Fruit fly (Drosophila melanogaster) whole organism, embryonic: Measurements from ENCODE around the gene CG44090.

Experiments
- Atf6 ChIP-seq: fragments of 200-800 bp; sonication (Bioruptor generic); IDR thresholded peaks from 2 replicates; pipeline ENCODE4 v1.3.6; 2022; ENCODE audit warnings: missing biosample characterization, missing genetic modification characterization
- B-H2 ChIP-seq: fragments of 200-800 bp; sonication (Bioruptor generic); optimal IDR thresholded peaks from 2 replicates; lab custom pipeline; 2018; ENCODE audit warnings: missing biosample characterization, mild to moderate bottlenecking, missing genetic modification characterization
- BEAF-32 ChIP-seq: fragments of 200-800 bp; sonication (Bioruptor generic); optimal IDR thresholded peaks from 3 replicates; lab custom pipeline; 2017; ENCODE audit warnings: missing biosample characterization, missing genetic modification characterization, mild to moderate bottlenecking, moderate library complexity, missing genetic modification reagents
- CG11695 ChIP-seq: fragments of 200-800 bp; sonication (Bioruptor generic); IDR thresholded peaks from 3 replicates; pipeline ENCODE4 v1.3.6; 2022; ENCODE audit warnings: missing biosample characterization, missing genetic modification characterization
- CG12071 ChIP-seq: fragments of 200-800 bp; sonication (Bioruptor generic); optimal IDR thresholded peaks from 3 replicates; lab custom pipeline; 2018; ENCODE audit warnings: missing biosample characterization, mild to moderate bottlenecking, missing genetic modification characterization
- CG12104 ChIP-seq: fragments of 200-800 bp; sonication (Bioruptor generic); optimal IDR thresholded peaks from 3 replicates; lab custom pipeline; 2016; ENCODE audit warnings: missing biosample characterization, missing genetic modification characterization
- CG2678 ChIP-seq: fragments of 200-800 bp; sonication (Bioruptor generic); optimal IDR thresholded peaks from 3 replicates; lab custom pipeline; 2019; ENCODE audit warnings: missing biosample characterization, mild to moderate bottlenecking, missing genetic modification characterization, moderate library complexity
- CG2712 ChIP-seq: fragments of 200-800 bp; optimal IDR thresholded peaks from 3 replicates; lab custom pipeline; 2019; ENCODE audit warnings: missing biosample characterization, mild to moderate bottlenecking, missing genetic modification characterization, moderate library complexity
- CG32767 ChIP-seq: fragments of 200-800 bp; sonication (Bioruptor generic); IDR thresholded peaks from 2 replicates; pipeline ENCODE4 v1.3.6; 2022; ENCODE audit warnings: missing biosample characterization, missing genetic modification characterization
- CG32772 ChIP-seq: fragments of 200-800 bp; sonication (Bioruptor generic); IDR thresholded peaks from 2 replicates; pipeline ENCODE4 v1.3.6; 2022; ENCODE audit warnings: missing biosample characterization, missing genetic modification characterization
- CG3281 ChIP-seq: fragments of 200-800 bp; sonication (Bioruptor generic); optimal IDR thresholded peaks from 3 replicates; lab custom pipeline; 2017; ENCODE audit warnings: missing biosample characterization, mild to moderate bottlenecking, missing genetic modification characterization
- CG33213 ChIP-seq: fragments of 200-800 bp; sonication (Bioruptor generic); optimal IDR thresholded peaks from 3 replicates; lab custom pipeline; 2016; ENCODE audit warnings: missing biosample characterization, missing genetic modification characterization
- CG33557 ChIP-seq: fragments of 200-800 bp; sonication (Bioruptor generic); optimal IDR thresholded peaks from 2 replicates; lab custom pipeline; 2019; ENCODE audit warnings: missing biosample characterization, mild to moderate bottlenecking, missing genetic modification characterization, moderate library complexity
- CG3407 ChIP-seq: fragments of 200-800 bp; sonication (Bioruptor generic); optimal IDR thresholded peaks from 2 replicates; lab custom pipeline; 2018; ENCODE audit warnings: missing biosample characterization, mild to moderate bottlenecking, missing genetic modification characterization
- CG3847 ChIP-seq: fragments of 200-800 bp; sonication (Bioruptor generic); IDR thresholded peaks from 2 replicates; pipeline ENCODE4 v1.3.6; 2022; ENCODE audit warnings: missing biosample characterization, missing genetic modification characterization
- CG4854 ChIP-seq: fragments of 200-800 bp; sonication (Bioruptor generic); optimal IDR thresholded peaks from 2 replicates; lab custom pipeline; 2016; ENCODE audit warnings: missing biosample characterization, missing genetic modification characterization, inconsistent platforms
- CG7556 ChIP-seq: fragments of 200-800 bp; sonication (Bioruptor generic); optimal IDR thresholded peaks from 2 replicates; lab custom pipeline; 2017; ENCODE audit warnings: missing biosample characterization, mild to moderate bottlenecking, missing genetic modification characterization
- CG8281 ChIP-seq: fragments of 200-800 bp; sonication (Bioruptor generic); optimal IDR thresholded peaks from 2 replicates; lab custom pipeline; 2018; ENCODE audit warnings: missing biosample characterization, mild to moderate bottlenecking, missing genetic modification characterization, moderate library complexity
- CG8290 ChIP-seq, 3 experiments: fragments of 200-800 bp; sonication (Bioruptor generic); optimal IDR thresholded peaks; 2 replicates each; lab custom pipeline; 2016 to 2019; ENCODE audit warnings: missing biosample characterization in 3 of 3, missing genetic modification characterization in 3 of 3, mild to moderate bottlenecking in 2 of 3, moderate library complexity in 1 of 3
- CG9797 ChIP-seq: fragments of 200-800 bp; sonication (Bioruptor generic); optimal IDR thresholded peaks from 3 replicates; lab custom pipeline; 2018; ENCODE audit warnings: missing biosample characterization, mild to moderate bottlenecking, missing genetic modification characterization
- Deaf1 ChIP-seq: fragments of 200-800 bp; optimal IDR thresholded peaks from 3 replicates; lab custom pipeline; 2019; ENCODE audit warnings: missing biosample characterization, mild to moderate bottlenecking, missing genetic modification characterization, moderate library complexity
- Dref ChIP-seq: fragments of 200-800 bp; sonication (Bioruptor generic); IDR thresholded peaks from 2 replicates; pipeline ENCODE4 v1.3.6; 2022; ENCODE audit warnings: missing biosample characterization, missing genetic modification characterization
- Hmr ChIP-seq: fragments of 200-800 bp; sonication (Bioruptor generic); optimal IDR thresholded peaks from 3 replicates; lab custom pipeline; 2017; ENCODE audit warnings: mild to moderate bottlenecking, missing biosample characterization, missing genetic modification reagents, missing genetic modification characterization
- Hr51 ChIP-seq, 2 experiments: fragments of 200-800 bp; sonication (Bioruptor generic); optimal IDR thresholded peaks; 2 replicates in 1 of 2; 3 replicates in 1 of 2; lab custom pipeline; 2016 to 2018; ENCODE audit warnings: missing biosample characterization in 2 of 2, missing genetic modification characterization in 2 of 2, mild to moderate bottlenecking in 1 of 2, moderate library complexity in 1 of 2
- Hsf ChIP-seq: fragments of 200-800 bp; sonication (Bioruptor generic); optimal IDR thresholded peaks from 3 replicates; lab custom pipeline; 2016; ENCODE audit warnings: missing biosample characterization, missing genetic modification characterization
- MTF-1 ChIP-seq: fragments of 200-800 bp; sonication (Bioruptor generic); optimal IDR thresholded peaks from 2 replicates; lab custom pipeline; 2018; ENCODE audit warnings: missing biosample characterization, mild to moderate bottlenecking, missing genetic modification characterization, borderline replicate concordance
- Myb ChIP-seq: fragments of 200-800 bp; sonication (Bioruptor generic); optimal IDR thresholded peaks from 2 replicates; lab custom pipeline; 2016; ENCODE audit warnings: missing biosample characterization, missing genetic modification characterization
- Oli ChIP-seq: fragments of 200-800 bp; sonication (Bioruptor generic); optimal IDR thresholded peaks from 2 replicates; lab custom pipeline; 2018; ENCODE audit warnings: missing biosample characterization, mild to moderate bottlenecking, missing genetic modification characterization, moderate library complexity
- Sin3A ChIP-seq: fragments of >200 bp; optimal IDR thresholded peaks from 2 replicates; lab custom pipeline; 2018
- Xrp1 ChIP-seq: fragments of 200-800 bp; sonication (Bioruptor generic); IDR thresholded peaks from 2 replicates; pipeline ENCODE4 v1.3.6; 2022; ENCODE audit warnings: missing biosample characterization, missing genetic modification characterization
- br ChIP-seq: fragments of >200 bp; optimal IDR thresholded peaks from 2 replicates; lab custom pipeline; 2017
- cato ChIP-seq: fragments of 200-800 bp; sonication (Bioruptor generic); optimal IDR thresholded peaks from 2 replicates; lab custom pipeline; 2016; ENCODE audit warnings: missing biosample characterization, missing genetic modification characterization, borderline replicate concordance
- cg ChIP-seq: fragments of 200-800 bp; sonication (Bioruptor generic); optimal IDR thresholded peaks from 3 replicates; lab custom pipeline; 2019; ENCODE audit warnings: missing biosample characterization, mild to moderate bottlenecking, missing genetic modification characterization, moderate library complexity
- exex ChIP-seq: fragments of 200-800 bp; sonication (Bioruptor generic); optimal IDR thresholded peaks from 4 replicates; lab custom pipeline; 2018; ENCODE audit warnings: missing biosample characterization, mild to moderate bottlenecking, missing genetic modification characterization, moderate library complexity
- grn ChIP-seq: fragments of 200-800 bp; sonication (Bioruptor generic); optimal IDR thresholded peaks from 3 replicates; lab custom pipeline; 2017; ENCODE audit warnings: missing biosample characterization, missing genetic modification characterization
- ind ChIP-seq: fragments of 200-800 bp; sonication (Bioruptor generic); optimal IDR thresholded peaks from 3 replicates; lab custom pipeline; 2016; ENCODE audit warnings: missing biosample characterization, missing genetic modification characterization
- jumu ChIP-seq: fragments of 200-800 bp; sonication (Bioruptor generic); optimal IDR thresholded peaks from 3 replicates; lab custom pipeline; 2016; ENCODE audit warnings: missing biosample characterization, missing genetic modification characterization
- lmd ChIP-seq: fragments of 200-800 bp; sonication (Bioruptor generic); IDR thresholded peaks from 2 replicates; pipeline ENCODE4 v1.3.6; 2022; ENCODE audit warnings: missing biosample characterization, missing genetic modification characterization
- luna ChIP-seq: fragments of 200-800 bp; sonication (Bioruptor generic); optimal IDR thresholded peaks from 2 replicates; lab custom pipeline; 2016; ENCODE audit warnings: missing biosample characterization, missing genetic modification characterization
- mirr ChIP-seq: fragments of 200-800 bp; sonication (Bioruptor generic); optimal IDR thresholded peaks from 3 replicates; lab custom pipeline; 2018; ENCODE audit warnings: missing biosample characterization, mild to moderate bottlenecking, missing genetic modification characterization
- nom ChIP-seq: fragments of 200-800 bp; sonication (Bioruptor generic); optimal IDR thresholded peaks from 2 replicates; lab custom pipeline; 2017; ENCODE audit warnings: missing biosample characterization, missing genetic modification characterization, mild to moderate bottlenecking, moderate library complexity, missing genetic modification reagents
- ranshi ChIP-seq: fragments of 200-800 bp; sonication (Bioruptor generic); IDR thresholded peaks from 2 replicates; pipeline ENCODE4 v1.3.6; 2022; ENCODE audit warnings: missing biosample characterization, missing genetic modification characterization
- repo ChIP-seq: fragments of 200-800 bp; sonication (Bioruptor generic); optimal IDR thresholded peaks from 2 replicates; lab custom pipeline; 2016; ENCODE audit warnings: missing biosample characterization, missing genetic modification characterization
- rib ChIP-seq: fragments of 200-800 bp; sonication (Bioruptor generic); IDR thresholded peaks from 2 replicates; pipeline ENCODE4 v1.3.6; 2022; ENCODE audit warnings: missing biosample characterization, missing genetic modification characterization
- ro ChIP-seq: fragments of 200-800 bp; sonication (Bioruptor generic); IDR thresholded peaks from 2 replicates; pipeline ENCODE4 v1.3.6; 2022; ENCODE audit warnings: missing biosample characterization, missing genetic modification characterization
- schlank ChIP-seq: fragments of 200-800 bp; sonication (Bioruptor generic); optimal IDR thresholded peaks from 2 replicates; lab custom pipeline; 2018; ENCODE audit warnings: missing biosample characterization, mild to moderate bottlenecking, missing genetic modification characterization
- seq ChIP-seq: fragments of 200-800 bp; sonication (Bioruptor generic); IDR thresholded peaks from 2 replicates; pipeline ENCODE4 v1.3.6; 2022; ENCODE audit warnings: missing biosample characterization, missing genetic modification characterization
- sima ChIP-seq: fragments of 200-800 bp; sonication (Bioruptor generic); optimal IDR thresholded peaks from 2 replicates; lab custom pipeline; 2016; ENCODE audit warnings: missing biosample characterization, missing genetic modification characterization
- slou ChIP-seq: fragments of 200-800 bp; sonication (Bioruptor generic); optimal IDR thresholded peaks from 3 replicates; lab custom pipeline; 2016; ENCODE audit warnings: missing biosample characterization, missing genetic modification characterization
- tx ChIP-seq: fragments of 200-800 bp; sonication (Bioruptor generic); optimal IDR thresholded peaks from 2 replicates; lab custom pipeline; 2016; ENCODE audit warnings: missing biosample characterization, missing genetic modification characterization

The CG44090 gene

dm6 chr3R:17391313-17391845 lies 42.9 kb downstream of the CG44090 start, which contains the start of the genes Brf and sds22 (continued):
- TF ChIP-seq Hmr (peak; percentile 94), ranshi (GFP tag; lab: Robert Waterston, UW) (peak; percentile 95), CG2678 (tag; lab: Kevin White, UChicago) (peak; percentile 96), Hr51 (GFP tag; optimal IDR thresholded peaks at IDR 0.05; lab: Kevin White, UChicago) (peak; percentile 92 to 95), nom (GFP tag; lab: Kevin White, UChicago) (peak; percentile 83), Dref (GFP tag; lab: Robert Waterston, UW) (peak; percentile 45), Atf6 (peak; percentile 93), CG8290 (GFP tag; optimal IDR thresholded peaks at IDR 0.05; lab: Kevin White, UChicago) (peak; percentile 96), CG8290 (tag; optimal IDR thresholded peaks at IDR 0.05; lab: Kevin White, UChicago) (peak; percentile 71 to 88), CG3407 (GFP tag; lab: Kevin White, UChicago) (peak; percentile 85), CG9797 (GFP tag; lab: Kevin White, UChicago) (peak; percentile 53), CG3281 (peak; percentile 94), sima (GFP tag; lab: Kevin White, UChicago) (peak; percentile 62), Deaf1 (tag; lab: Kevin White, UChicago) (peak; percentile 75), cg (GFP tag; lab: Kevin White, UChicago) (no peak), Sin3A (lab: Kevin White, UChicago) (peak; percentile 39), CG12071 (peak; percentile 72), schlank (tag; lab: Kevin White, UChicago) (peak; percentile 90), mirr (peak; percentile 90), rib (GFP tag; lab: Robert Waterston, UW) (peak; percentile 93), ro (peak; percentile 84; the same call in 1 of the 2 replicates), BEAF-32 (GFP tag; lab: Kevin White, UChicago) (peak; percentile 87), Xrp1 (peak; percentile 95), cato (peak; percentile 89), CG8281 (tag; lab: Kevin White, UChicago) (peak; percentile 85), br (lab: Kevin White, UChicago) (no peak), B-H2 (GFP tag; lab: Kevin White, UChicago) (peak; percentile 97), CG33557 (GFP tag; lab: Kevin White, UChicago) (peak; percentile 95), CG12104 (GFP tag; lab: Kevin White, UChicago) (peak; percentile 94), CG4854 (GFP tag; lab: Kevin White, UChicago) (peak; percentile 94), CG2712 (tag; lab: Kevin White, UChicago) (peak; percentile 96), grn (peak; percentile 61), Oli (peak; percentile 92), ind (GFP tag; lab: Kevin White, UChicago) (peak; percentile 97), CG11695 (GFP tag; lab: Robert Waterston, UW) (peak; percentile 87), CG32767 (GFP tag; lab: Robert Waterston, UW) (peak; percentile 92), luna (GFP tag; lab: Kevin White, UChicago) (peak; percentile 93), CG7556 (peak; percentile 94), CG3847 (GFP tag; lab: Robert Waterston, UW) (peak; percentile 97), seq (GFP tag; lab: Robert Waterston, UW) (peak; percentile 85), CG33213 (GFP tag; lab: Kevin White, UChicago) (peak; percentile 94), jumu (GFP tag; lab: Kevin White, UChicago) (peak; percentile 94), MTF-1 (GFP tag; lab: Kevin White, UChicago) (peak; percentile 74), tx (GFP tag; lab: Kevin White, UChicago) (peak; percentile 94), lmd (GFP tag; lab: Robert Waterston, UW) (peak; percentile 95), CG32772 (GFP tag; lab: Robert Waterston, UW) (peak; percentile 93), exex (tag; lab: Kevin White, UChicago) (peak; percentile 84), Myb (peak; percentile 81), repo (GFP tag; lab: Kevin White, UChicago) (peak; percentile 90), slou (GFP tag; lab: Kevin White, UChicago) (peak; percentile 96), Hsf (GFP tag; lab: Kevin White, UChicago) (peak; percentile 98)
